Worm (Caenorhabditis elegans) whole organism, midembryonic: ENCODE measurements around the gene srg-11.

ENCODE experiments used
- klf-2 ChIP-seq: fragments of 200-800 bp; sonication (Bioruptor generic); conservative IDR thresholded peaks from 2 replicates; pipeline ENCODE4 v1.3.6; 2022; ENCODE audit warnings: missing genetic modification reagents, missing genetic modification characterization, missing compliant biosample characterization
- med-1 ChIP-seq: sonication (generic microtip); optimal IDR thresholded peaks from 2 replicates; lab custom pipeline; 2017; ENCODE audit warnings: missing genetic modification characterization, mild to moderate bottlenecking, missing compliant biosample characterization, antibody characterized with exemption, missing genetic modification reagents; ENCODE audit not compliant: insufficient read depth
- ztf-29 ChIP-seq: fragments of 200-800 bp; sonication (Bioruptor generic); IDR thresholded peaks from 2 replicates; pipeline ENCODE4 v1.3.6; 2022; ENCODE audit warnings: missing genetic modification reagents, missing genetic modification characterization, missing compliant biosample characterization

- TF ChIP-seq klf-2 (GFP tag; lab: Robert Waterston, UW) (no peak), med-1 (GFP tag; lab: Kevin White, UChicago) (no peak), ztf-29 (GFP tag; lab: Robert Waterston, UW) (no peak)
Measured at ce11 chrIII:4699922-4700321, 20.1 kb downstream of the srg-11 start, which contains the start of gene sel-13.
